Worm (Caenorhabditis elegans) whole organism, L1 larva: Measurements from ENCODE around the gene F09A5.3.

Experiments
- C04F5.9 ChIP-seq: sonication (generic microtip); optimal IDR thresholded peaks from 2 replicates; lab custom pipeline; 2016; ENCODE audit warnings: missing genetic modification characterization, missing compliant biosample characterization
- F16B12.6 ChIP-seq: fragments of 150-350 bp; optimal IDR thresholded peaks from 2 replicates; lab custom pipeline; 2014; ENCODE audit warnings: missing biosample characterization, missing genetic modification characterization
- Y116A8C.19 ChIP-seq: sonication (generic microtip); optimal IDR thresholded peaks from 2 replicates; lab custom pipeline; 2016; ENCODE audit warnings: missing compliant biosample characterization, missing genetic modification characterization, borderline replicate concordance
- aha-1 ChIP-seq: fragments of 150-350 bp; optimal IDR thresholded peaks from 2 replicates; lab custom pipeline; 2014; ENCODE audit warnings: missing biosample characterization, missing genetic modification characterization
- alr-1 ChIP-seq: fragments of 200-800 bp; sonication (Bioruptor generic); optimal IDR thresholded peaks from 2 replicates; lab custom pipeline; 2018; ENCODE audit warnings: borderline replicate concordance, mild to moderate bottlenecking, missing genetic modification characterization, missing compliant biosample characterization
- blmp-1 ChIP-seq: fragments of 150-350 bp; optimal IDR thresholded peaks from 2 replicates; lab custom pipeline; 2014; ENCODE audit warnings: missing biosample characterization, missing genetic modification characterization
- ceh-63 ChIP-seq: fragments of 200-800 bp; sonication (Bioruptor generic); optimal IDR thresholded peaks from 2 replicates; lab custom pipeline; 2018; ENCODE audit warnings: mild to moderate bottlenecking, missing genetic modification characterization, missing compliant biosample characterization
- ceh-88 ChIP-seq: fragments of 200-800 bp; sonication (Bioruptor generic); IDR thresholded peaks from 2 replicates; pipeline ENCODE4 v1.3.6; 2022; ENCODE audit warnings: missing genetic modification characterization, missing compliant biosample characterization
- dpl-1 ChIP-seq, 3 experiments: fragments of 150-350 bp in 2 of 3; sonication (generic microtip) in 1 of 3; optimal IDR thresholded peaks; 2 replicates each; lab custom pipeline; 2014 to 2017; ENCODE audit warnings: missing biosample characterization in 3 of 3, missing genetic modification characterization in 3 of 3, missing genetic modification reagents in 3 of 3
- efl-1 ChIP-seq, 4 experiments: fragments of 150-350 bp; optimal IDR thresholded peaks in 3 of 4; peaks in 1 of 4; 1 replicate in 1 of 4; 2 replicates in 3 of 4; lab custom pipeline; 2014; ENCODE audit warnings: missing biosample characterization in 2 of 4, missing genetic modification characterization in 2 of 4, missing genetic modification reagents in 2 of 4
- egl-27 ChIP-seq, 2 experiments: fragments of 150-350 bp in 1 of 2; sonication (generic microtip); optimal IDR thresholded peaks; 3 replicates each; lab custom pipeline; 2017 to 2018; ENCODE audit warnings: missing biosample characterization in 2 of 2, missing genetic modification characterization in 2 of 2, missing genetic modification reagents in 2 of 2
- elt-2 ChIP-seq: sonication (generic microtip); optimal IDR thresholded peaks from 2 replicates; lab custom pipeline; 2016; ENCODE audit warnings: missing genetic modification characterization, mild to moderate bottlenecking, inconsistent platforms, missing compliant biosample characterization, missing genetic modification reagents
- elt-3 ChIP-seq, 6 experiments: fragments of 150-350 bp in 1 of 6; sonication (generic microtip); optimal IDR thresholded peaks; 2 replicates each; lab custom pipeline; 2017 to 2018; ENCODE audit warnings: missing biosample characterization in 6 of 6, missing genetic modification characterization in 6 of 6, inconsistent platforms in 1 of 6
- ets-5 ChIP-seq: fragments of 200-800 bp; sonication (Bioruptor generic); IDR thresholded peaks from 2 replicates; pipeline ENCODE4 v1.3.6; 2022; ENCODE audit warnings: missing genetic modification characterization, missing compliant biosample characterization
- fkh-10 ChIP-seq: sonication (generic microtip); optimal IDR thresholded peaks from 2 replicates; lab custom pipeline; 2017; ENCODE audit warnings: missing biosample characterization, missing genetic modification reagents, missing genetic modification characterization
- fkh-4 ChIP-seq: sonication (generic microtip); optimal IDR thresholded peaks from 2 replicates; lab custom pipeline; 2016; ENCODE audit warnings: missing compliant biosample characterization, missing genetic modification characterization, borderline replicate concordance
- irx-1 ChIP-seq: sonication (generic microtip); optimal IDR thresholded peaks from 2 replicates; lab custom pipeline; 2016; ENCODE audit warnings: missing genetic modification characterization, missing compliant biosample characterization
- lin-14 ChIP-seq: fragments of 200-800 bp; sonication (Bioruptor generic); optimal IDR thresholded peaks from 2 replicates; lab custom pipeline; 2018; ENCODE audit warnings: mild to moderate bottlenecking, missing genetic modification characterization, moderate library complexity, missing compliant biosample characterization
- lin-15B ChIP-seq: fragments of 150-350 bp; sonication (generic microtip); optimal IDR thresholded peaks from 3 replicates; lab custom pipeline; 2014; ENCODE audit warnings: missing biosample characterization, missing genetic modification characterization
- lin-35 ChIP-seq, 2 experiments: fragments of 150-350 bp; optimal IDR thresholded peaks; 2 replicates each; lab custom pipeline; 2014; ENCODE audit warnings: missing biosample characterization in 2 of 2, missing genetic modification characterization in 2 of 2, missing genetic modification reagents in 2 of 2
- lir-3 ChIP-seq: sonication (generic microtip); optimal IDR thresholded peaks from 2 replicates; lab custom pipeline; 2016; ENCODE audit warnings: mild to moderate bottlenecking, missing genetic modification characterization, moderate library complexity, missing compliant biosample characterization; ENCODE audit not compliant: poor library complexity
- lsy-2 ChIP-seq, 2 experiments: fragments of 150-350 bp; optimal IDR thresholded peaks; 2 replicates each; lab custom pipeline; 2014; ENCODE audit warnings: missing biosample characterization in 2 of 2, missing genetic modification characterization in 2 of 2
- mab-9 ChIP-seq: fragments of 200-800 bp; sonication (Bioruptor generic); IDR thresholded peaks from 2 replicates; pipeline ENCODE4 v1.3.6; 2022; ENCODE audit warnings: missing genetic modification reagents, missing genetic modification characterization, missing compliant biosample characterization
- nhr-11 ChIP-seq: fragments of 150-350 bp; optimal IDR thresholded peaks from 2 replicates; lab custom pipeline; 2014; ENCODE audit warnings: missing biosample characterization, missing genetic modification characterization
- nhr-19 ChIP-seq: fragments of 200-800 bp; sonication (Bioruptor generic); conservative IDR thresholded peaks from 2 replicates; pipeline ENCODE4 v1.3.6; 2022; ENCODE audit warnings: missing genetic modification characterization, missing compliant biosample characterization
- nhr-28 ChIP-seq: fragments of 150-350 bp; optimal IDR thresholded peaks from 2 replicates; lab custom pipeline; 2014; ENCODE audit warnings: missing biosample characterization, missing genetic modification characterization
- nhr-71 ChIP-seq: sonication (generic microtip); optimal IDR thresholded peaks from 2 replicates; lab custom pipeline; 2016; ENCODE audit warnings: mild to moderate bottlenecking, missing genetic modification characterization, moderate library complexity, missing compliant biosample characterization
- nhr-76 ChIP-seq: sonication (generic microtip); optimal IDR thresholded peaks from 2 replicates; lab custom pipeline; 2017; ENCODE audit warnings: missing biosample characterization, missing genetic modification characterization
- nhr-77 ChIP-seq: fragments of 150-350 bp; optimal IDR thresholded peaks from 2 replicates; lab custom pipeline; 2014; ENCODE audit warnings: missing biosample characterization, missing genetic modification characterization
- nhr-85 ChIP-seq: sonication (generic microtip); peaks from one replicate; lab custom pipeline; 2016; ENCODE audit warnings: missing genetic modification characterization, inconsistent platforms, missing compliant biosample characterization
- nhr-90 ChIP-seq: sonication (generic microtip); optimal IDR thresholded peaks from 2 replicates; lab custom pipeline; 2016; ENCODE audit warnings: mild to moderate bottlenecking, missing genetic modification characterization, missing compliant biosample characterization; ENCODE audit not compliant: poor library complexity
- skn-1 ChIP-seq: fragments of 150-350 bp; optimal IDR thresholded peaks from 2 replicates; lab custom pipeline; 2014; ENCODE audit warnings: missing biosample characterization, missing genetic modification characterization
- snpc-4 ChIP-seq: fragments of 150-350 bp; optimal IDR thresholded peaks from 2 replicates; lab custom pipeline; 2014; ENCODE audit warnings: missing biosample characterization, missing genetic modification characterization
- sox-4 ChIP-seq: sonication (generic microtip); optimal IDR thresholded peaks from 2 replicates; lab custom pipeline; 2016; ENCODE audit warnings: missing genetic modification characterization, missing compliant biosample characterization
- swsn-7 ChIP-seq: sonication (generic microtip); optimal IDR thresholded peaks from 2 replicates; lab custom pipeline; 2016; ENCODE audit warnings: missing genetic modification characterization, missing compliant biosample characterization
- tlp-1 ChIP-seq: fragments of 150-350 bp; optimal IDR thresholded peaks from 2 replicates; lab custom pipeline; 2014; ENCODE audit warnings: missing biosample characterization, missing genetic modification characterization
- unc-30 ChIP-seq: sonication (generic microtip); optimal IDR thresholded peaks from 2 replicates; lab custom pipeline; 2017; ENCODE audit warnings: missing biosample characterization, missing genetic modification characterization
- vab-15 ChIP-seq: sonication (generic microtip); optimal IDR thresholded peaks from 2 replicates; lab custom pipeline; 2017; ENCODE audit warnings: missing genotype, mild to moderate bottlenecking, missing genetic modification characterization, missing compliant biosample characterization

The F09A5.3 gene

DNA sequence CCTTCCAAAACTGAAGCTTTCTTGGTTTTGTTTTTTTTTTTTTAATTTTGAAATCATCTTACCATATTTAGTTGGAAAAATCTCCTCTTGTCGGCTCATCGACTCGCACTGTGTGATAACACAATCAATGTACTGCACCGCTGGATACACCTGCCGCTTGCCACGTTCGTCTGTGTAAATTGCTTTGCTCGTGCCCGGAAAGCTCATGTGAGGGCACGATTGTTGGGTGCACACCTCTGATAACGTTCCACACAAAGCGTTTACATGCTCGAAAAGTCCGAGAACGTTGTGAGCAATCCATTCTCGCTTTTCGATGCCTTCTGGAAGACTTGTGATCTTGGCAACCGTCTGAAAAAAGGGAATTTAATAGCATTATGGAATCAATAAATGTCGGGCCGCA, 13.1 kb downstream of the F09A5.3 start:
- TF ChIP-seq unc-30 (tag; lab: Kevin White, UChicago) (no peak), ceh-63 (GFP tag; lab: Kevin White, UChicago) (peak; percentile 14), swsn-7 (tag; lab: Kevin White, UChicago) (no peak), elt-2 (tag; lab: Kevin White, UChicago) (peak; percentile 56)

ce11 chrX:13155730-13156129, 14.3 kb downstream of the F09A5.3 start:
- TF ChIP-seq nhr-76 (tag; lab: Kevin White, UChicago) (no peak), fkh-10 (GFP tag; lab: Kevin White, UChicago) (peak; percentile 82), efl-1 (optimal IDR thresholded peaks at IDR 0.05; lab: Kevin White, UChicago) (no peak), efl-1 (GFP tag; optimal IDR thresholded peaks at IDR 0.05 in 1 of 2; lab: Kevin White, UChicago) (peak in 1 of 2 experiments; percentile 13), lin-14 (GFP tag; lab: Kevin White, UChicago) (peak; percentile 6)

- TF ChIP-seq snpc-4 (tag; lab: Kevin White, UChicago) (no peak), lin-15B (tag; lab: Kevin White, UChicago) (no peak), C04F5.9 (tag; lab: Kevin White, UChicago) (no peak), lin-35 (GFP tag; optimal IDR thresholded peaks at IDR 0.05; lab: Kevin White, UChicago) (peak in 1 of 2 experiments; percentile 35), nhr-71 (tag; lab: Kevin White, UChicago) (no peak), lin-14 (GFP tag; lab: Kevin White, UChicago) (peak; percentile 18), elt-2 (tag; lab: Kevin White, UChicago) (no peak), lsy-2 (tag; optimal IDR thresholded peaks at IDR 0.05; lab: Kevin White, UChicago) (no peak), F16B12.6 (no peak), nhr-11 (tag; lab: Kevin White, UChicago) (no peak), nhr-77 (tag; lab: Kevin White, UChicago) (no peak), sox-4 (tag; lab: Kevin White, UChicago) (no peak), egl-27 (tag; optimal IDR thresholded peaks at IDR 0.05; lab: Kevin White, UChicago) (no peak), Y116A8C.19 (tag; lab: Kevin White, UChicago) (no peak), alr-1 (tag; lab: Kevin White, UChicago) (no peak), irx-1 (tag; lab: Kevin White, UChicago) (no peak), ceh-63 (GFP tag; lab: Kevin White, UChicago) (no peak), vab-15 (no peak), tlp-1 (tag; lab: Kevin White, UChicago) (no peak), nhr-28 (tag; lab: Kevin White, UChicago) (no peak), nhr-19 (no peak), elt-3 (tag; optimal IDR thresholded peaks at IDR 0.05; lab: Kevin White, UChicago) (no peak), nhr-76 (tag; lab: Kevin White, UChicago) (no peak), blmp-1 (tag; lab: Kevin White, UChicago) (peak; percentile 81), skn-1 (no peak), ets-5 (GFP tag; lab: Robert Waterston, UW) (no peak), ceh-88 (GFP tag; lab: Robert Waterston, UW) (no peak), aha-1 (tag; lab: Kevin White, UChicago) (no peak), nhr-90 (tag; lab: Kevin White, UChicago) (no peak), mab-9 (GFP tag; lab: Robert Waterston, UW) (no peak), fkh-4 (tag; lab: Kevin White, UChicago) (no peak), dpl-1 (GFP tag; optimal IDR thresholded peaks at IDR 0.05; lab: Kevin White, UChicago) (no peak), nhr-85 (tag; lab: Kevin White, UChicago) (peak; percentile 43), lir-3 (tag; lab: Kevin White, UChicago) (no peak)
These were observed 15.8 kb downstream of the F09A5.3 start for ce11 chrX:13157112-13157768.
